Worm (Caenorhabditis elegans): ENCODE results near the gene aldo-2.

DNA sequence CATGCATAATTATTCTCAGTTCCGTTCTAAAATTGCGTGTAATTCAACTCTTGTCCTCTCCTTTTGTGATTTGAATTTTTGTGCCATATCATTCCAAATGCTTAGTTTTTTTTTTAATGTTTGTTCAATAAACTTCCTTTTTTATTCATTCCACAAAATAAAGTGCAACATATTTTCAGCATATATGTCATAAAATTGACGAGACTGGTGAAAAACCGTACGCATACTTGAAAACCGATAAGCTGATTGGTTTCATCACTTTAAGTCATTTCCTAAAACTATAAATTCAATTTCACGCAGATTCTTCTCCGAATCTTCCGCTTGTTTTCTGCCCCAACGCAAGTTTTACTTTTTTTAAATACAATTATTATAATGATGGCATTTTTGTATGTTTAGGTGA lies 17.4 kb downstream of the aldo-2 start, which contains the start of gene dpf-4:
- TF ChIP-seq W03F9.2 (tag; optimal IDR thresholded peaks at IDR 0.05), result no peak
- TF ChIP-seq dao-5 (tag; optimal IDR thresholded peaks at IDR 0.05), result no peak

All from whole organism, L4/young adult.